Fruit fly (Drosophila melanogaster) whole organism, embryonic: ENCODE measurements around the gene Dnaaf4.
A peak's percentile ranks its signal among the peaks of the same experiment; 100 is the strongest.

ENCODE experiments used
- Ada2b ChIP-seq: fragments of 200-800 bp; sonication (Bioruptor generic); IDR thresholded peaks from 2 replicates; pipeline ENCODE4 v1.3.6; 2022; ENCODE audit warnings: missing biosample characterization, missing genetic modification characterization
- BtbVII ChIP-seq: fragments of 200-800 bp; sonication (Bioruptor generic); optimal IDR thresholded peaks from 3 replicates; lab custom pipeline; 2017; ENCODE audit warnings: missing biosample characterization, mild to moderate bottlenecking, missing genetic modification characterization
- CG10321 ChIP-seq: fragments of 200-800 bp; sonication (Bioruptor generic); IDR thresholded peaks from 2 replicates; pipeline ENCODE4 v1.3.6; 2022; ENCODE audit warnings: missing biosample characterization, missing genetic modification characterization
- CG11696 ChIP-seq: fragments of 200-800 bp; sonication (Bioruptor generic); IDR thresholded peaks from 2 replicates; pipeline ENCODE4 v1.3.6; 2022; ENCODE audit warnings: missing biosample characterization, missing genetic modification characterization
- CG11723 ChIP-seq: fragments of 200-800 bp; sonication (Bioruptor generic); optimal IDR thresholded peaks from 2 replicates; lab custom pipeline; 2017; ENCODE audit warnings: missing biosample characterization, mild to moderate bottlenecking, missing genetic modification characterization
- CG12155 ChIP-seq: fragments of 200-800 bp; sonication (Bioruptor generic); optimal IDR thresholded peaks from 3 replicates; lab custom pipeline; 2016; ENCODE audit warnings: missing biosample characterization, missing genetic modification characterization
- CG13894 ChIP-seq: fragments of 200-800 bp; sonication (Bioruptor generic); optimal IDR thresholded peaks from 3 replicates; lab custom pipeline; 2018; ENCODE audit warnings: missing biosample characterization, mild to moderate bottlenecking, missing genetic modification characterization, moderate library complexity
- CG14860 ChIP-seq: fragments of 200-800 bp; sonication (Bioruptor generic); IDR thresholded peaks from 3 replicates; pipeline ENCODE4 v1.3.6; 2022; ENCODE audit warnings: missing biosample characterization, missing genetic modification characterization; ENCODE audit not compliant: partially characterized antibody
- CG14965 ChIP-seq: fragments of 200-800 bp; sonication (Bioruptor generic); optimal IDR thresholded peaks from 2 replicates; lab custom pipeline; 2016; ENCODE audit warnings: missing biosample characterization, missing genetic modification characterization, borderline replicate concordance
- CG1529 ChIP-seq: fragments of 200-800 bp; sonication (Bioruptor generic); optimal IDR thresholded peaks from 3 replicates; lab custom pipeline; 2018; ENCODE audit warnings: missing biosample characterization, missing genetic modification characterization
- CG16813 ChIP-seq: fragments of 200-800 bp; sonication (Bioruptor generic); IDR thresholded peaks from 3 replicates; pipeline ENCODE4 v1.3.6; 2022; ENCODE audit warnings: missing biosample characterization, missing genetic modification characterization; ENCODE audit not compliant: partially characterized antibody
- CG16863 ChIP-seq: fragments of 200-800 bp; sonication (Bioruptor generic); optimal IDR thresholded peaks from 3 replicates; lab custom pipeline; 2016; ENCODE audit warnings: missing biosample characterization, missing genetic modification characterization
- CG32767 ChIP-seq: fragments of 200-800 bp; sonication (Bioruptor generic); IDR thresholded peaks from 2 replicates; pipeline ENCODE4 v1.3.6; 2022; ENCODE audit warnings: missing biosample characterization, missing genetic modification characterization
- CG3995 ChIP-seq: fragments of 200-800 bp; sonication (Bioruptor generic); optimal IDR thresholded peaks from 3 replicates; lab custom pipeline; 2016; ENCODE audit warnings: missing biosample characterization, missing genetic modification characterization
- CG5953 ChIP-seq: fragments of 200-800 bp; sonication (Bioruptor generic); IDR thresholded peaks from 2 replicates; pipeline ENCODE4 v1.3.6; 2022; ENCODE audit warnings: missing biosample characterization, missing genetic modification characterization
- CG7556 ChIP-seq: fragments of 200-800 bp; sonication (Bioruptor generic); optimal IDR thresholded peaks from 2 replicates; lab custom pipeline; 2017; ENCODE audit warnings: missing biosample characterization, mild to moderate bottlenecking, missing genetic modification characterization
- CG7786 ChIP-seq: fragments of 200-800 bp; sonication (Bioruptor generic); optimal IDR thresholded peaks from 2 replicates; lab custom pipeline; 2016; ENCODE audit warnings: missing biosample characterization, missing genetic modification characterization
- CG7987 ChIP-seq: fragments of 200-800 bp; sonication (Bioruptor generic); optimal IDR thresholded peaks from 2 replicates; lab custom pipeline; 2018; ENCODE audit warnings: missing biosample characterization, mild to moderate bottlenecking, missing genetic modification characterization, moderate library complexity
- CG9609 ChIP-seq: fragments of 200-800 bp; sonication (Bioruptor generic); optimal IDR thresholded peaks from 3 replicates; lab custom pipeline; 2016; ENCODE audit warnings: missing biosample characterization, missing genetic modification characterization
- CG9727 ChIP-seq: fragments of 200-800 bp; sonication (Bioruptor generic); optimal IDR thresholded peaks from 3 replicates; lab custom pipeline; 2017; ENCODE audit warnings: missing biosample characterization, mild to moderate bottlenecking, missing genetic modification characterization
- CG9876 ChIP-seq: fragments of 200-800 bp; sonication (Bioruptor generic); optimal IDR thresholded peaks from 2 replicates; lab custom pipeline; 2016; ENCODE audit warnings: missing biosample characterization, missing genetic modification characterization
- E2f1 ChIP-seq: fragments of 200-800 bp; sonication (Bioruptor generic); IDR thresholded peaks from 2 replicates; pipeline ENCODE4 v1.3.6; 2022; ENCODE audit warnings: missing biosample characterization, missing genetic modification characterization
- Ets97D ChIP-seq: fragments of 200-800 bp; sonication (Bioruptor generic); optimal IDR thresholded peaks from 3 replicates; lab custom pipeline; 2016; ENCODE audit warnings: missing biosample characterization, missing genetic modification characterization
- Gsc ChIP-seq: fragments of 200-800 bp; sonication (Bioruptor generic); IDR thresholded peaks from 2 replicates; pipeline ENCODE4 v1.3.6; 2022; ENCODE audit warnings: missing biosample characterization, missing genetic modification characterization
- HLH3B ChIP-seq: fragments of 200-800 bp; sonication (Bioruptor generic); IDR thresholded peaks from 2 replicates; pipeline ENCODE4 v1.3.6; 2022; ENCODE audit warnings: missing biosample characterization, missing genetic modification characterization
- Hand ChIP-seq: fragments of 200-800 bp; sonication (Bioruptor generic); optimal IDR thresholded peaks from 2 replicates; lab custom pipeline; 2017; ENCODE audit warnings: mild to moderate bottlenecking, missing biosample characterization, missing genetic modification reagents, missing genetic modification characterization
- Hmx ChIP-seq: fragments of 200-800 bp; sonication (Bioruptor generic); optimal IDR thresholded peaks from 2 replicates; lab custom pipeline; 2016; ENCODE audit warnings: missing biosample characterization, missing genetic modification characterization
- Hr39 ChIP-seq: fragments of >200 bp; optimal IDR thresholded peaks from 2 replicates; lab custom pipeline; 2017
- MESR4 ChIP-seq: fragments of 200-800 bp; sonication (Bioruptor generic); optimal IDR thresholded peaks from 2 replicates; lab custom pipeline; 2018; ENCODE audit warnings: missing biosample characterization, mild to moderate bottlenecking, missing genetic modification characterization, moderate library complexity
- Mrtf ChIP-seq: fragments of 200-800 bp; sonication (Bioruptor generic); IDR thresholded peaks from 3 replicates; pipeline ENCODE4 v1.3.6; 2022; ENCODE audit warnings: missing biosample characterization, missing genetic modification characterization
- NC2β ChIP-seq: fragments of 200-800 bp; sonication (Bioruptor generic); optimal IDR thresholded peaks from 2 replicates; lab custom pipeline; 2016; ENCODE audit warnings: missing biosample characterization, missing genetic modification characterization
- Nf-YC ChIP-seq: fragments of 200-800 bp; optimal IDR thresholded peaks from 3 replicates; lab custom pipeline; 2019; ENCODE audit warnings: missing biosample characterization, mild to moderate bottlenecking, missing genetic modification characterization, moderate library complexity
- NfI ChIP-seq: fragments of 200-800 bp; sonication (Bioruptor generic); optimal IDR thresholded peaks from 3 replicates; lab custom pipeline; 2018; ENCODE audit warnings: missing biosample characterization, mild to moderate bottlenecking, missing genetic modification characterization, moderate library complexity
- Opbp ChIP-seq: fragments of 200-800 bp; sonication (Bioruptor generic); IDR thresholded peaks from 3 replicates; pipeline ENCODE4 v1.3.6; 2022; ENCODE audit warnings: missing biosample characterization, missing genetic modification characterization; ENCODE audit not compliant: partially characterized antibody
- Rx ChIP-seq: fragments of 200-800 bp; sonication (Bioruptor generic); IDR thresholded peaks from 2 replicates; pipeline ENCODE4 v1.3.6; 2022; ENCODE audit warnings: missing biosample characterization, missing genetic modification characterization
- Xbp1 ChIP-seq: fragments of 200-800 bp; sonication (Bioruptor generic); optimal IDR thresholded peaks from 3 replicates; lab custom pipeline; 2016; ENCODE audit warnings: missing biosample characterization, mild to moderate bottlenecking, missing genetic modification characterization
- ase ChIP-seq: fragments of 200-800 bp; sonication (Bioruptor generic); IDR thresholded peaks from 3 replicates; pipeline ENCODE4 v1.3.6; 2022; ENCODE audit warnings: missing biosample characterization, missing genetic modification characterization
- bowl ChIP-seq: fragments of 200-800 bp; sonication (Bioruptor generic); IDR thresholded peaks from 2 replicates; pipeline ENCODE4 v1.3.6; 2022; ENCODE audit warnings: missing biosample characterization, missing genetic modification characterization
- btn ChIP-seq: fragments of 200-800 bp; sonication (Bioruptor generic); optimal IDR thresholded peaks from 2 replicates; lab custom pipeline; 2016; ENCODE audit warnings: missing biosample characterization, missing genetic modification characterization
- chif ChIP-seq, 2 experiments: fragments of 200-800 bp; sonication (Bioruptor generic); optimal IDR thresholded peaks; 3 replicates each; lab custom pipeline; 2016; ENCODE audit warnings: missing biosample characterization in 2 of 2, missing genetic modification characterization in 2 of 2
- en ChIP-seq: fragments of 200-800 bp; sonication (Bioruptor generic); optimal IDR thresholded peaks from 2 replicates; lab custom pipeline; 2016; ENCODE audit warnings: missing biosample characterization, missing genetic modification characterization
- gem ChIP-seq: fragments of 200-800 bp; sonication (Bioruptor generic); optimal IDR thresholded peaks from 2 replicates; lab custom pipeline; 2019; ENCODE audit warnings: missing biosample characterization, mild to moderate bottlenecking, missing genetic modification characterization, moderate library complexity
- grn ChIP-seq: fragments of 200-800 bp; sonication (Bioruptor generic); optimal IDR thresholded peaks from 3 replicates; lab custom pipeline; 2017; ENCODE audit warnings: missing biosample characterization, missing genetic modification characterization
- lbe ChIP-seq: fragments of 200-800 bp; sonication (Bioruptor generic); optimal IDR thresholded peaks from 2 replicates; lab custom pipeline; 2016; ENCODE audit warnings: missing biosample characterization, mild to moderate bottlenecking, missing genetic modification characterization
- luna ChIP-seq: fragments of 200-800 bp; sonication (Bioruptor generic); optimal IDR thresholded peaks from 2 replicates; lab custom pipeline; 2016; ENCODE audit warnings: missing biosample characterization, missing genetic modification characterization
- p53 ChIP-seq: fragments of 200-800 bp; sonication (Bioruptor generic); optimal IDR thresholded peaks from 2 replicates; lab custom pipeline; 2016; ENCODE audit warnings: missing biosample characterization, missing genetic modification characterization
- salm ChIP-seq: fragments of 200-800 bp; sonication (Bioruptor generic); optimal IDR thresholded peaks from 2 replicates; lab custom pipeline; 2018; ENCODE audit warnings: missing biosample characterization, mild to moderate bottlenecking, missing genetic modification characterization
- stc ChIP-seq: fragments of 200-800 bp; sonication (Bioruptor generic); IDR thresholded peaks from 2 replicates; pipeline ENCODE4 v1.3.6; 2022; ENCODE audit warnings: missing biosample characterization, missing genetic modification characterization
- sug ChIP-seq: fragments of 200-800 bp; optimal IDR thresholded peaks from 2 replicates; lab custom pipeline; 2019; ENCODE audit warnings: missing biosample characterization, mild to moderate bottlenecking, missing genetic modification characterization, moderate library complexity
- ttk ChIP-seq: fragments of 200-800 bp; sonication (Bioruptor generic); IDR thresholded peaks from 2 replicates; pipeline ENCODE4 v2.1.2; 2022; ENCODE audit warnings: missing biosample characterization, missing genetic modification characterization
- wek ChIP-seq: fragments of 200-800 bp; sonication (Bioruptor generic); optimal IDR thresholded peaks from 3 replicates; lab custom pipeline; 2018; ENCODE audit warnings: missing biosample characterization, mild to moderate bottlenecking, missing genetic modification characterization, moderate library complexity

Dnaaf4 gene

dm6 chr2L:11113011-11113528 lies 8.4 kb downstream of the Dnaaf4 start, which contains the start of gene Idua (continued):
- peak; percentile 67 for TF ChIP-seq stc (GFP tag; lab: Robert Waterston, UW)
- no peak for TF ChIP-seq luna (GFP tag; lab: Kevin White, UChicago)
- no peak for TF ChIP-seq sug (tag; lab: Kevin White, UChicago)
- TF ChIP-seq salm (tag; lab: Kevin White, UChicago), result no peak
- peak; percentile 27 for TF ChIP-seq CG16863 (GFP tag; lab: Kevin White, UChicago)
- no peak for TF ChIP-seq MESR4 (GFP tag; lab: Kevin White, UChicago)
- no peak for TF ChIP-seq bowl (GFP tag; lab: Robert Waterston, UW)
- peak; percentile 67 for TF ChIP-seq ase
- TF ChIP-seq btn (GFP tag; lab: Kevin White, UChicago), result no peak
- no peak for TF ChIP-seq NC2β (GFP tag; lab: Kevin White, UChicago)
- no peak for TF ChIP-seq CG14860 (GFP tag; lab: Robert Waterston, UW)
- TF ChIP-seq CG10321, result no peak
- TF ChIP-seq CG11696 (GFP tag; lab: Robert Waterston, UW), result 0 out of 2 replicates have a peak, but pooled peaks have one; percentile 33
- no peak for TF ChIP-seq CG9876 (GFP tag; lab: Kevin White, UChicago)
- TF ChIP-seq CG5953 (GFP tag; lab: Robert Waterston, UW), result no peak
- peak; percentile 86 for TF ChIP-seq Hand (GFP tag; lab: Kevin White, UChicago)
- no peak for TF ChIP-seq CG7987 (GFP tag; lab: Kevin White, UChicago)
- no peak for TF ChIP-seq Mrtf (GFP tag; lab: Robert Waterston, UW)
- TF ChIP-seq CG11723, result no peak
- TF ChIP-seq Rx (GFP tag; lab: Robert Waterston, UW), result peak; percentile 22; the same call in 1 of the 2 replicates
- TF ChIP-seq CG9727 (GFP tag; lab: Kevin White, UChicago), result peak; percentile 82
- peak in 1 of 2 experiments; percentile 21 for TF ChIP-seq chif (GFP tag; optimal IDR thresholded peaks at IDR 0.05; lab: Kevin White, UChicago)
- no peak for TF ChIP-seq en
- TF ChIP-seq Ets97D, result no peak
- no peak for TF ChIP-seq CG14965 (GFP tag; lab: Kevin White, UChicago)
- no peak for TF ChIP-seq Hmx
- peak; percentile 80 for TF ChIP-seq BtbVII (GFP tag; lab: Kevin White, UChicago)
- peak; percentile 41; the same call in 1 of the 2 replicates for TF ChIP-seq CG32767 (GFP tag; lab: Robert Waterston, UW)
- TF ChIP-seq CG3995 (GFP tag; lab: Kevin White, UChicago), result no peak
- peak; percentile 69 for TF ChIP-seq NfI (GFP tag; lab: Kevin White, UChicago)
- no peak for TF ChIP-seq CG1529
- no peak for TF ChIP-seq CG9609 (GFP tag; lab: Kevin White, UChicago)
- peak; percentile 60 for TF ChIP-seq HLH3B (GFP tag; lab: Robert Waterston, UW)
- TF ChIP-seq CG7786, result no peak
- TF ChIP-seq CG16813 (GFP tag; lab: Robert Waterston, UW), result no peak
- TF ChIP-seq E2f1 (GFP tag; lab: Robert Waterston, UW), result peak; percentile 39; the same call in 1 of the 2 replicates
- TF ChIP-seq CG7556 (GFP tag; lab: Kevin White, UChicago), result peak; percentile 93
- peak; percentile 61 for TF ChIP-seq Xbp1 (GFP tag; lab: Kevin White, UChicago)
- TF ChIP-seq Gsc (GFP tag; lab: Robert Waterston, UW), result 0 out of 2 replicates have a peak, but pooled peaks have one; percentile 7
- TF ChIP-seq grn (GFP tag; lab: Kevin White, UChicago), result peak; percentile 38
- TF ChIP-seq Hr39 (lab: Kevin White, UChicago), result no peak
- TF ChIP-seq Opbp (GFP tag; lab: Robert Waterston, UW), result no peak
- no peak for TF ChIP-seq p53 (GFP tag; lab: Kevin White, UChicago)
- TF ChIP-seq Nf-YC (tag; lab: Kevin White, UChicago), result no peak
- peak; percentile 30; the same call in 1 of the 2 replicates for TF ChIP-seq ttk
- TF ChIP-seq gem (tag; lab: Kevin White, UChicago), result no peak
- peak; percentile 53; the same call in 1 of the 2 replicates for TF ChIP-seq Ada2b (GFP tag; lab: Robert Waterston, UW)
- TF ChIP-seq wek, result peak; percentile 1
- no peak for TF ChIP-seq lbe (GFP tag; lab: Kevin White, UChicago)
- TF ChIP-seq CG13894 (tag; lab: Kevin White, UChicago), result peak; percentile 22
- peak; percentile 36 for TF ChIP-seq CG12155 (GFP tag; lab: Kevin White, UChicago)
